Worm (Caenorhabditis elegans) whole organism, L4 larva: ENCODE results near the gene R07E3.6.

Experiments used
- R02D3.7 ChIP-seq: fragments of 150-350 bp; sonication (generic microtip); optimal IDR thresholded peaks from 3 replicates; lab custom pipeline; 2014; ENCODE audit warnings: missing biosample characterization, missing genetic modification characterization
- T26A8.4 ChIP-seq: fragments of 200-800 bp; sonication (Bioruptor generic); IDR thresholded peaks from 2 replicates; pipeline ENCODE4 v1.3.6; 2022; ENCODE audit warnings: missing genetic modification characterization, missing compliant biosample characterization
- Y105C5A.15 ChIP-seq: fragments of 200-800 bp; sonication (Bioruptor generic); IDR thresholded peaks from 2 replicates; pipeline ENCODE4 v1.3.6; 2022; ENCODE audit warnings: missing genetic modification characterization, missing compliant biosample characterization
- Y48G9A.11 ChIP-seq: fragments of 200-800 bp; sonication (Bioruptor generic); IDR thresholded peaks from 2 replicates; pipeline ENCODE4 v1.3.6; 2022; ENCODE audit warnings: missing genetic modification reagents, missing genetic modification characterization, missing compliant biosample characterization
- Y5F2A.4 ChIP-seq: fragments of 200-800 bp; sonication (Bioruptor generic); optimal IDR thresholded peaks from 2 replicates; lab custom pipeline; 2018; ENCODE audit warnings: mild to moderate bottlenecking, missing genetic modification characterization, missing compliant biosample characterization
- aha-1 ChIP-seq: fragments of 150-350 bp; peaks from one replicate; lab custom pipeline; 2014; ENCODE audit warnings: missing biosample characterization, missing genetic modification characterization
- aly-2 ChIP-seq: sonication (generic microtip); optimal IDR thresholded peaks from 2 replicates; lab custom pipeline; 2018; ENCODE audit warnings: missing biosample characterization, missing genetic modification characterization
- attf-4 ChIP-seq: sonication (generic microtip); optimal IDR thresholded peaks from 3 replicates; lab custom pipeline; 2017; ENCODE audit warnings: missing biosample characterization, missing genetic modification characterization
- ceh-44 ChIP-seq: fragments of 200-800 bp; sonication (Bioruptor generic); IDR thresholded peaks from 2 replicates; pipeline ENCODE4 v1.3.6; 2022; ENCODE audit warnings: missing genetic modification reagents, missing genetic modification characterization, missing compliant biosample characterization
- ces-1 ChIP-seq: fragments of 150-350 bp; sonication (generic microtip); optimal IDR thresholded peaks from 4 replicates; lab custom pipeline; 2014; ENCODE audit warnings: missing biosample characterization, missing genetic modification reagents, missing genetic modification characterization
- daf-12 ChIP-seq: fragments of 150-350 bp; optimal IDR thresholded peaks from 2 replicates; lab custom pipeline; 2014; ENCODE audit warnings: missing biosample characterization, missing genetic modification reagents, missing genetic modification characterization
- daf-19 ChIP-seq: fragments of 200-800 bp; sonication (Bioruptor generic); conservative IDR thresholded peaks from 2 replicates; pipeline ENCODE4 v1.3.6; 2022; ENCODE audit warnings: missing genetic modification characterization, missing compliant biosample characterization
- dpl-1 ChIP-seq: fragments of 150-350 bp; optimal IDR thresholded peaks from 2 replicates; lab custom pipeline; 2014; ENCODE audit warnings: missing biosample characterization, missing genetic modification reagents, missing genetic modification characterization
- egl-43 ChIP-seq: fragments of 200-800 bp; sonication (Bioruptor generic); IDR thresholded peaks from 2 replicates; pipeline ENCODE4 v1.3.6; 2022; ENCODE audit warnings: missing genetic modification reagents, missing genetic modification characterization, missing compliant biosample characterization
- fos-1 ChIP-seq: fragments of 150-350 bp; optimal IDR thresholded peaks from 2 replicates; lab custom pipeline; 2014; ENCODE audit warnings: missing biosample characterization, missing genetic modification characterization
- gei-8 ChIP-seq: fragments of 200-800 bp; sonication (Bioruptor generic); optimal IDR thresholded peaks from 2 replicates; lab custom pipeline; 2018; ENCODE audit warnings: mild to moderate bottlenecking, missing genetic modification characterization, missing compliant biosample characterization
- hlh-11 ChIP-seq: fragments of 200-800 bp; sonication (Bioruptor generic); optimal IDR thresholded peaks from 2 replicates; lab custom pipeline; 2018; ENCODE audit warnings: mild to moderate bottlenecking, missing genetic modification characterization, missing compliant biosample characterization
- hmg-1.1 ChIP-seq: fragments of 200-800 bp; sonication (Bioruptor generic); IDR thresholded peaks from 2 replicates; pipeline ENCODE4 v1.3.6; 2022; ENCODE audit warnings: missing genetic modification reagents, missing genetic modification characterization, missing compliant biosample characterization
- jun-1 ChIP-seq: fragments of 150-350 bp; optimal IDR thresholded peaks from 2 replicates; lab custom pipeline; 2014; ENCODE audit warnings: missing biosample characterization, missing genetic modification reagents, missing genetic modification characterization
- madf-5 ChIP-seq, 2 experiments: fragments of 200-800 bp; sonication (Bioruptor generic); IDR thresholded peaks; 2 replicates each; pipeline ENCODE4 v1.3.6; 2022; ENCODE audit warnings: missing compliant biosample characterization in 2 of 2, missing genetic modification characterization in 2 of 2
- madf-9 ChIP-seq: fragments of 200-800 bp; sonication (Bioruptor generic); conservative IDR thresholded peaks from 2 replicates; pipeline ENCODE4 v1.3.6; 2022; ENCODE audit warnings: missing genetic modification reagents, missing genetic modification characterization, missing compliant biosample characterization
- mxl-3 ChIP-seq: fragments of 200-800 bp; sonication (Bioruptor generic); optimal IDR thresholded peaks from 2 replicates; lab custom pipeline; 2018; ENCODE audit warnings: mild to moderate bottlenecking, missing genetic modification characterization, missing compliant biosample characterization
- nhr-11 ChIP-seq: fragments of 150-350 bp; optimal IDR thresholded peaks from 2 replicates; lab custom pipeline; 2014; ENCODE audit warnings: missing biosample characterization, missing genetic modification characterization
- nhr-111 ChIP-seq: fragments of 200-800 bp; sonication (Bioruptor generic); optimal IDR thresholded peaks from 2 replicates; lab custom pipeline; 2018; ENCODE audit warnings: mild to moderate bottlenecking, missing genetic modification characterization, missing compliant biosample characterization
- nhr-25 ChIP-seq: sonication (generic microtip); optimal IDR thresholded peaks from 2 replicates; lab custom pipeline; 2017; ENCODE audit warnings: missing genetic modification characterization, mild to moderate bottlenecking, missing compliant biosample characterization, antibody characterized with exemption, moderate library complexity, borderline replicate concordance; ENCODE audit not compliant: insufficient read depth
- pha-4 ChIP-seq, 2 experiments: fragments of 150-350 bp in 1 of 2; fragments of 200-800 bp in 1 of 2; sonication (Bioruptor generic) in 1 of 2; IDR thresholded peaks in 1 of 2; optimal IDR thresholded peaks in 1 of 2; 2 replicates each; pipeline versions ENCODE4 v1.3.6 to Lab custom; 2014 to 2022; ENCODE audit warnings: missing genetic modification characterization in 2 of 2, missing genetic modification reagents in 2 of 2, missing biosample characterization in 1 of 2, missing compliant biosample characterization in 1 of 2
- pqm-1 ChIP-seq: sonication (generic microtip); optimal IDR thresholded peaks from 2 replicates; lab custom pipeline; 2017; ENCODE audit warnings: missing biosample characterization, missing genetic modification characterization
- skn-1 ChIP-seq: fragments of 150-350 bp; optimal IDR thresholded peaks from 2 replicates; lab custom pipeline; 2014; ENCODE audit warnings: missing biosample characterization, missing genetic modification characterization
- tag-97 ChIP-seq: fragments of 200-800 bp; sonication (Bioruptor generic); IDR thresholded peaks from 2 replicates; pipeline ENCODE4 v1.3.6; 2022; ENCODE audit warnings: missing genetic modification characterization, missing compliant biosample characterization
- unc-39 ChIP-seq: sonication (generic microtip); optimal IDR thresholded peaks from 2 replicates; lab custom pipeline; 2017; ENCODE audit warnings: missing biosample characterization, missing genetic modification characterization
- zfp-2 ChIP-seq: sonication (generic microtip); optimal IDR thresholded peaks from 2 replicates; lab custom pipeline; 2016; ENCODE audit warnings: mild to moderate bottlenecking, missing genetic modification characterization, missing compliant biosample characterization
- zip-11 ChIP-seq: fragments of 200-800 bp; sonication (Bioruptor generic); IDR thresholded peaks from 2 replicates; pipeline ENCODE4 v1.3.6; 2022; ENCODE audit warnings: missing genetic modification characterization, missing compliant biosample characterization
- ztf-11 ChIP-seq: fragments of 150-350 bp; optimal IDR thresholded peaks from 2 replicates; lab custom pipeline; 2014; ENCODE audit warnings: missing biosample characterization, missing genetic modification characterization

The R07E3.6 gene

DNA sequence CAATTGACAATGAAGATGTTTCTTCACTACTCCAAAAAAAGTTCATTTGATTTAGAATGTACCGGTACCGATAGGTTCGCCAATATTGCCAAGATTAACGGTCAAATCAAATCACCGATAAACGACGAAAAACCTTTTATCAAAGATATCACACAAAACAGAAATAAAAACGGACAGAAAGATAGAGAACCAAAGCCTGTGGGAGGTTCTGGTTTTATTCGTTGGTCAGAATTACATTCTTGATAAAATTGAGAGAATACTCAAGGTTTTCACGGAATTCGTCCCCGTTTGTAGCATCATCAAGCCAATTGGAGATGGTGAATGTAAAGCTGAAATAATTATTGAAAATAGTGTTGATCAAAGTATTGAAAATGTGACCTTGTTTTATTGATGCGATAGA, 10.6 kb upstream of the R07E3.6 start:
- TF ChIP-seq nhr-25 (tag; lab: Kevin White, UChicago) (peak; percentile 25), attf-4 (no peak)

DNA sequence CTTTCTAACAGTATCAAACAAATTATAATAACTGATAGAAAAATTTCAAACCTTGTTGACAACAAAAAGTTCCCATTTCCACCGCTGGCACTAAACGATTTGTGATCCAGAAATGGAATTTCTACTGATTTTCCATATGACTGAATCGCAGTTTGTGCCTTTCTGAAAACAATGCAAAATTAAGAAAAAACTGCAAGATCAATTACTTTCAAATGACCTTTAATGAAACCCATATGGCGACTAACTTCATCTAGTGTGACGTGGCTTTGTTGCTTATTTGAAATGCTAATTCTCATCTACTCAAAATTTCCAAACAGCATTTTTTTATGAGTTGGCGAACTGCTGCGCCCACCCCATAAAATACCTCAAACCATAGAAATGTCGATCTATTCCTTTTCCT, 10.0 kb upstream of the R07E3.6 start, which contains the start of gene F41E7.7:
Gene F41E7.7, plus strand, starts transcription at position 301 of the 400 bp plus-strand sequence.
- TF ChIP-seq ceh-44 (no peak), mxl-3 (GFP tag; lab: Kevin White, UChicago) (no peak), pqm-1 (tag; lab: Kevin White, UChicago) (no peak), aha-1 (tag; lab: Kevin White, UChicago) (no peak), fos-1 (tag; lab: Kevin White, UChicago) (no peak), jun-1 (no peak), zip-11 (GFP tag; lab: Robert Waterston, UW) (no peak), Y48G9A.11 (GFP tag; lab: Robert Waterston, UW) (no peak), gei-8 (GFP tag; lab: Kevin White, UChicago) (no peak), egl-43 (GFP tag; lab: Robert Waterston, UW) (no peak), T26A8.4 (GFP tag; lab: Robert Waterston, UW) (no peak), unc-39 (tag; lab: Kevin White, UChicago) (no peak), nhr-11 (tag; lab: Kevin White, UChicago) (no peak)

ce11 chrX:10310366-10310765, 7.2 kb upstream of the R07E3.6 start, which contains the start of gene F41E7.6:
Gene F41E7.6 (minus strand): TSS chrX:10310466.
- TF ChIP-seq hlh-11 (tag; lab: Kevin White, UChicago) (no peak), Y5F2A.4 (GFP tag; lab: Kevin White, UChicago) (no peak), aly-2 (tag; lab: Kevin White, UChicago) (no peak), madf-5 (GFP tag; IDR thresholded peaks at IDR 0.05; lab: Robert Waterston, UW) (no peak), unc-39 (tag; lab: Kevin White, UChicago) (no peak), daf-19 (GFP tag; lab: Robert Waterston, UW) (no peak), nhr-111 (GFP tag; lab: Kevin White, UChicago) (no peak), tag-97 (no peak), madf-9 (GFP tag; lab: Robert Waterston, UW) (no peak), hmg-1.1 (GFP tag; lab: Robert Waterston, UW) (no peak), Y105C5A.15 (GFP tag; lab: Robert Waterston, UW) (no peak), skn-1 (tag; lab: Kevin White, UChicago) (no peak), pha-4 (GFP tag; IDR thresholded peaks at IDR 0.05; lab: Robert Waterston, UW) (no peak), pha-4 (tag; optimal IDR thresholded peaks at IDR 0.05; lab: Kevin White, UChicago) (no peak)
- TF ChIP-seq, all 104 proteins: peak for 0

DNA sequence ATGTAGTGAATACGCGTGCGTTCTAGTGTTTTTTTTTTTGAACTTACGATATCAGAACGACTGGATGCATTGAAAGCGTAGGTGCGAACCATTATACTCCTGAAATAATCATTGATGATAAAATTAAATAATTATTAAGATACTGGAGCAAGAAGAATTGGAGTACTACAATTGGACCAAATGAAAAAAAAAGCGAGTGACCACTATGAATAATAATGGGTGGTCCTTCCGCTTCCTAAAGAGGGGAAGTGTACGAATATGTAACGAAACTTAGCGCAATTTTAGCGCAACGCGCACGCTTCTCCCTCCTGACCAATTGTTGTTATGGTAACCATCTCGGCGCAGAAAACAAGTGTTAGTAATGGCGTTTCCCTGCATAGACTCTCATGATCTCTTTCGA, 1.6 kb upstream of the R07E3.6 start, which contains the start of gene F41E7.9:
Gene F41E7.9, minus strand, starts transcription at position 101 of the 400 bp plus-strand sequence.
- TF ChIP-seq ces-1 (GFP tag; lab: Kevin White, UChicago) (no peak), ztf-11 (no peak), zfp-2 (tag; lab: Kevin White, UChicago) (no peak)

DNA sequence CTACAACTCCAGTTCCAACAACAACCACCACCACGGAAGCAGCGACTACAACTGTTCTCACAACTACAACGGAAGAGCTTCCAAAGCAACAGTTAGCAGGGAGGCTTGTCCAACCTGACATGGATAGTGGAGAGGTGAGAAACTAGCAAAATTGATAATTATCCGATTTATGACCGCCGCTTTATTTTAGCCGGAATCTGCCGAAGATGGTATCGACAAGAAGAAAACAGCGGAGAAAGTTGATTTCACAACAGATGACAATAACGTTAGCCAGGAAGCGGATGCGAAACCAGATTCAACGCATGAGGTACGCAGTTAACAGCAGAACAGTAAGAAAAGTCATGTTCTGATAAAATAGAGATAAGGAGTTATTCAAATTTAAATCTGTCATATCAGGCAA, 915 bp downstream of the R07E3.6 start:
- TF ChIP-seq R02D3.7 (tag; lab: Kevin White, UChicago): no peak
- TF ChIP-seq dpl-1 (GFP tag; lab: Kevin White, UChicago): no peak
- no peak for TF ChIP-seq nhr-11 (tag; lab: Kevin White, UChicago)
- peak; percentile 68 for TF ChIP-seq aha-1 (tag; lab: Kevin White, UChicago)
- TF ChIP-seq daf-12 (tag; lab: Kevin White, UChicago): no peak
